7 worm cellular contexts compared by ENCODE assay signal in the genomic region with DNA sequence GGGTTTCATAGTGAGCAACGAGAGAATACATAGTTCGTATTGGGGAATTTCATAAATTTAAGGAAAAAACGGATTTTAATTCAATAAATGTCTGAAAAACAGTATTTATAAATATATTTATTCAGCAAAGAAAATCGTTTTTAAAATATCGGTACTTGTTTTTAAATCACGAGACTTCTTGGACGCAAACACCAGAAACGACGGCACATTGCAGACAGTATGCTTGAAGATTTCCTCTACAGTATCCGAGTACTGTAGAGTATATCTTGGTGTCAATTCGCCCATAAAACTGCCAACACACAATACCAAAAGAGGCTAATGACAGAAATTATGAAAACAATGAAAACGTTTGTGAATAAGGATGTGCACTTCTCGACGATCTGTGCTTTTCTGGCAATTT.
TF ChIP-seq lines count a peak whose summit lies in the region.

No protein-coding gene starts in this region.

TF ChIP-seq in whole organism, L1 larva, 84 proteins besides CTCF, POLR2A, EP300 and RAD21 (continues in another document):
- TF ChIP-seq pax-3 (tag; optimal IDR thresholded peaks at IDR 0.05; lab: Kevin White, UChicago) = peak; percentile 52
- TF ChIP-seq zip-4 (GFP tag; optimal IDR thresholded peaks at IDR 0.05; lab: Kevin White, UChicago) = no peak
- peak; percentile 54 for TF ChIP-seq mep-1 (tag; optimal IDR thresholded peaks at IDR 0.05; lab: Kevin White, UChicago)
- TF ChIP-seq snu-23 (GFP tag; optimal IDR thresholded peaks at IDR 0.05; lab: Kevin White, UChicago) = peak; percentile 34
- peak; percentile 19 for TF ChIP-seq xbp-1 (tag; optimal IDR thresholded peaks at IDR 0.05; lab: Kevin White, UChicago)
- TF ChIP-seq fkh-8 (tag; optimal IDR thresholded peaks at IDR 0.05; lab: Kevin White, UChicago) = no peak
- peak; percentile 14 for TF ChIP-seq nhr-90 (tag; optimal IDR thresholded peaks at IDR 0.05; lab: Kevin White, UChicago; ENCODE audit: poor library complexity)
- TF ChIP-seq lsy-2 (tag; optimal IDR thresholded peaks at IDR 0.05; lab: Kevin White, UChicago) = peak; percentile 40 to 60
- TF ChIP-seq lin-35 (GFP tag; optimal IDR thresholded peaks at IDR 0.05; lab: Kevin White, UChicago) = peak; percentile 20 to 57
- no peak for TF ChIP-seq sox-4 (tag; optimal IDR thresholded peaks at IDR 0.05; lab: Kevin White, UChicago)
- no peak for TF ChIP-seq tlp-1 (tag; optimal IDR thresholded peaks at IDR 0.05; lab: Kevin White, UChicago)
- TF ChIP-seq nhr-71 (tag; optimal IDR thresholded peaks at IDR 0.05; lab: Kevin White, UChicago) = peak; percentile 25

TF ChIP-seq in whole organism, L2 larva, 48 proteins besides CTCF, POLR2A, EP300 and RAD21 (continues in another document):
- TF ChIP-seq egl-27 (tag; optimal IDR thresholded peaks at IDR 0.05; lab: Kevin White, UChicago) (no peak), lsy-2 (tag; optimal IDR thresholded peaks at IDR 0.05; lab: Kevin White, UChicago) (peak in 1 of 2 experiments; percentile 59), ceh-82 (tag; optimal IDR thresholded peaks at IDR 0.05; lab: Kevin White, UChicago) (no peak), sma-3 (GFP tag; optimal IDR thresholded peaks at IDR 0.05; lab: Kevin White, UChicago) (peak; percentile 1), unc-39 (tag; optimal IDR thresholded peaks at IDR 0.05; lab: Kevin White, UChicago) (no peak), aly-2 (tag; optimal IDR thresholded peaks at IDR 0.05; lab: Kevin White, UChicago) (no peak), lin-39 (tag; optimal IDR thresholded peaks at IDR 0.05; lab: Kevin White, UChicago) (no peak), unc-55 (GFP tag; optimal IDR thresholded peaks at IDR 0.05; lab: Kevin White, UChicago) (peak; percentile 43), fos-1 (tag; optimal IDR thresholded peaks at IDR 0.05; lab: Kevin White, UChicago) (no peak), ama-1 (optimal IDR thresholded peaks at IDR 0.05; lab: Kevin White, UChicago) (no peak), unc-62 (GFP tag; optimal IDR thresholded peaks at IDR 0.05; lab: Kevin White, UChicago) (no peak), nhr-237 (tag; optimal IDR thresholded peaks at IDR 0.05; lab: Kevin White, UChicago) (no peak), R02D3.7 (tag; optimal IDR thresholded peaks at IDR 0.05; lab: Kevin White, UChicago) (no peak)

TF ChIP-seq in whole organism, L3 larva, 47 proteins besides CTCF, POLR2A, EP300 and RAD21:
- TF ChIP-seq nfya-1 (tag; optimal IDR thresholded peaks at IDR 0.05; lab: Kevin White, UChicago; ENCODE audit: insufficient read depth) (peak; percentile 5), lin-15B (tag; optimal IDR thresholded peaks at IDR 0.05; lab: Kevin White, UChicago) (peak; percentile 5), elt-2 (tag; optimal IDR thresholded peaks at IDR 0.05; lab: Kevin White, UChicago) (no peak)

TF ChIP-seq in whole organism, L4 larva, 104 proteins besides CTCF, POLR2A, EP300 and RAD21:
- TF ChIP-seq vab-7 (GFP tag; IDR thresholded peaks at IDR 0.05; lab: Robert Waterston, UW) (no peak), lsy-2 (tag; optimal IDR thresholded peaks at IDR 0.05; lab: Kevin White, UChicago) (peak in 1 of 2 experiments; percentile 32), hlh-30 (tag; optimal IDR thresholded peaks at IDR 0.05; lab: Kevin White, UChicago; ENCODE audit: insufficient read depth) (peak; percentile 85), aha-1 (tag; lab: Kevin White, UChicago) (peak; percentile 58)

TF ChIP-seq in whole organism, late embryonic, 69 proteins besides CTCF, POLR2A, EP300 and RAD21:
- peak; percentile 86 for TF ChIP-seq hlh-30 (tag; optimal IDR thresholded peaks at IDR 0.05; lab: Kevin White, UChicago; ENCODE audit: insufficient read depth)
- no peak for TF ChIP-seq nhr-11 (tag; optimal IDR thresholded peaks at IDR 0.05; lab: Kevin White, UChicago)
- no peak for TF ChIP-seq F13H6.1 (tag; optimal IDR thresholded peaks at IDR 0.05; lab: Kevin White, UChicago)
- TF ChIP-seq sox-4 (tag; optimal IDR thresholded peaks at IDR 0.05; lab: Kevin White, UChicago) = no peak

TF ChIP-seq in whole organism, mixed stage, embryonic, 35 proteins besides CTCF, POLR2A, EP300 and RAD21:
- TF ChIP-seq ceh-43 (GFP tag; optimal IDR thresholded peaks at IDR 0.05; lab: Kevin White, UChicago) (no peak), elt-1 (tag; optimal IDR thresholded peaks at IDR 0.05; lab: Kevin White, UChicago; ENCODE audit: borderline replicate concordance, insufficient read depth) (no peak), mab-5 (tag; optimal IDR thresholded peaks at IDR 0.05; lab: Kevin White, UChicago) (no peak), sptf-1 (tag; optimal IDR thresholded peaks at IDR 0.05; lab: Kevin White, UChicago) (peak; percentile 5), ztf-11 (tag; optimal IDR thresholded peaks at IDR 0.05; lab: Kevin White, UChicago) (no peak), ceh-83 (GFP tag; optimal IDR thresholded peaks at IDR 0.05; lab: Kevin White, UChicago) (no peak), lin-13 (tag; optimal IDR thresholded peaks at IDR 0.05; lab: Kevin White, UChicago) (no peak), unc-62 (GFP tag; optimal IDR thresholded peaks at IDR 0.05; lab: Kevin White, UChicago) (no peak), nhr-12 (tag; optimal IDR thresholded peaks at IDR 0.05; lab: Kevin White, UChicago) (no peak), lin-32 (GFP tag; optimal IDR thresholded peaks at IDR 0.05; lab: Kevin White, UChicago) (no peak), tbx-8 (GFP tag; optimal IDR thresholded peaks at IDR 0.05; lab: Kevin White, UChicago) (no peak), ces-1 (GFP tag; optimal IDR thresholded peaks at IDR 0.05; lab: Kevin White, UChicago) (no peak), cnd-1 (tag; optimal IDR thresholded peaks at IDR 0.05; lab: Kevin White, UChicago) (no peak), nhr-237 (tag; optimal IDR thresholded peaks at IDR 0.05; lab: Kevin White, UChicago) (no peak), lsy-2 (tag; optimal IDR thresholded peaks at IDR 0.05; lab: Kevin White, UChicago) (peak; percentile 69)
TF ChIP-seq in whole organism, mixed stage, embryonic: peak in this region for 2.

TF ChIP-seq in whole organism, young adult, 124 proteins besides CTCF, POLR2A, EP300 and RAD21 (continues in another document):
- TF ChIP-seq lir-1 (GFP tag; conservative IDR thresholded peaks at IDR 0.05; lab: Robert Waterston, UW) (no peak), nfyb-1 (GFP tag; IDR thresholded peaks at IDR 0.05; lab: Robert Waterston, UW) (no peak), hlh-12 (tag; optimal IDR thresholded peaks at IDR 0.05; lab: Kevin White, UChicago) (no peak), gei-17 (GFP tag; optimal IDR thresholded peaks at IDR 0.05; lab: Kevin White, UChicago) (no peak), mxl-1 (tag; optimal IDR thresholded peaks at IDR 0.05; lab: Kevin White, UChicago) (no peak), pha-4 (tag; optimal IDR thresholded peaks at IDR 0.05; lab: Kevin White, UChicago) (no peak), D2030.7 (GFP tag; IDR thresholded peaks at IDR 0.05; lab: Robert Waterston, UW) (no peak), madf-10 (tag; optimal IDR thresholded peaks at IDR 0.05; lab: Kevin White, UChicago) (no peak), T26A5.8 (tag; optimal IDR thresholded peaks at IDR 0.05; lab: Kevin White, UChicago) (no peak), F33H1.4 (GFP tag; IDR thresholded peaks at IDR 0.05; lab: Robert Waterston, UW) (0 out of 2 replicates have a peak, but pooled peaks have one; percentile 15), ceh-27 (GFP tag; optimal IDR thresholded peaks at IDR 0.05; lab: Kevin White, UChicago) (no peak), T07F8.4 (tag; optimal IDR thresholded peaks at IDR 0.05; lab: Kevin White, UChicago) (no peak), F55B11.4 (tag; optimal IDR thresholded peaks at IDR 0.05; lab: Kevin White, UChicago; ENCODE audit: borderline replicate concordance, insufficient read depth) (no peak), ztf-18 (tag; optimal IDR thresholded peaks at IDR 0.05; lab: Kevin White, UChicago) (no peak), efl-1 (GFP tag; optimal IDR thresholded peaks at IDR 0.05; lab: Kevin White, UChicago) (no peak), madf-3 (GFP tag; IDR thresholded peaks at IDR 0.05; lab: Robert Waterston, UW) (no peak), mel-28 (tag; optimal IDR thresholded peaks at IDR 0.05; lab: Kevin White, UChicago; ENCODE audit: borderline replicate concordance) (no peak), hmg-20 (GFP tag; IDR thresholded peaks at IDR 0.05; lab: Robert Waterston, UW) (no peak), egrh-3 (GFP tag; IDR thresholded peaks at IDR 0.05; lab: Robert Waterston, UW) (no peak), die-1 (tag; optimal IDR thresholded peaks at IDR 0.05; lab: Kevin White, UChicago) (no peak), cebp-2 (GFP tag; IDR thresholded peaks at IDR 0.05; lab: Robert Waterston, UW) (no peak), unc-130 (GFP tag; optimal IDR thresholded peaks at IDR 0.05; lab: Kevin White, UChicago) (no peak), nfya-1 (tag; optimal IDR thresholded peaks at IDR 0.05; lab: Kevin White, UChicago; ENCODE audit: borderline replicate concordance, insufficient read depth) (no peak), zim-3 (tag; optimal IDR thresholded peaks at IDR 0.05; lab: Kevin White, UChicago) (no peak), C17E4.6 (GFP tag; IDR thresholded peaks at IDR 0.05; lab: Robert Waterston, UW) (no peak), tlf-1 (GFP tag; optimal IDR thresholded peaks at IDR 0.05; lab: Kevin White, UChicago) (no peak), F23B12.7 (tag; optimal IDR thresholded peaks at IDR 0.05; lab: Kevin White, UChicago; ENCODE audit: insufficient read depth) (peak; percentile 64), lsl-1 (GFP tag; optimal IDR thresholded peaks at IDR 0.05; lab: Kevin White, UChicago) (peak; percentile 86), bed-1 (GFP tag; IDR thresholded peaks at IDR 0.05; lab: Robert Waterston, UW) (no peak), snpc-3.4 (tag; optimal IDR thresholded peaks at IDR 0.05; lab: Kevin White, UChicago) (peak; percentile 24), athp-1 (tag; optimal IDR thresholded peaks at IDR 0.05; lab: Kevin White, UChicago) (no peak), tbp1 (GFP tag; optimal IDR thresholded peaks at IDR 0.05; lab: Kevin White, UChicago) (no peak), ztf-28 (GFP tag; IDR thresholded peaks at IDR 0.05; lab: Robert Waterston, UW) (no peak), K11D2.4 (GFP tag; IDR thresholded peaks at IDR 0.05; lab: Robert Waterston, UW) (0 out of 2 replicates have a peak, but pooled peaks have one; percentile 18), pbrm-1 (GFP tag; IDR thresholded peaks at IDR 0.05; lab: Robert Waterston, UW) (0 out of 2 replicates have a peak, but pooled peaks have one; percentile 37), lin-35 (GFP tag; optimal IDR thresholded peaks at IDR 0.05; lab: Kevin White, UChicago) (no peak), B0019.2 (GFP tag; conservative IDR thresholded peaks at IDR 0.05; lab: Robert Waterston, UW) (no peak), unc-62 (GFP tag; optimal IDR thresholded peaks at IDR 0.05; lab: Kevin White, UChicago) (no peak), snpc-4 (GFP tag; optimal IDR thresholded peaks at IDR 0.05; lab: Kevin White, UChicago) (no peak), snpc-4 (tag; optimal IDR thresholded peaks at IDR 0.05; lab: Kevin White, UChicago) (peak in 1 of 4 experiments; percentile 49), let-526 (GFP tag; IDR thresholded peaks at IDR 0.05; lab: Robert Waterston, UW) (no peak)
